Worm (Caenorhabditis elegans) whole organism, young adult: ENCODE results near the gene Y26G10.5.

ENCODE experiments used
- B0019.2 ChIP-seq: fragments of 200-800 bp; sonication (Bioruptor generic); conservative IDR thresholded peaks from 2 replicates; pipeline ENCODE4 v1.3.6; 2022; ENCODE audit warnings: missing genetic modification reagents, missing genetic modification characterization, missing compliant biosample characterization
- attf-5 ChIP-seq: fragments of 200-800 bp; sonication (Bioruptor generic); optimal IDR thresholded peaks from 2 replicates; lab custom pipeline; 2018; ENCODE audit warnings: mild to moderate bottlenecking, missing genetic modification characterization, missing compliant biosample characterization
- die-1 ChIP-seq: sonication (generic microtip); optimal IDR thresholded peaks from 2 replicates; lab custom pipeline; 2016; ENCODE audit warnings: missing genotype, mild to moderate bottlenecking, missing genetic modification characterization, missing compliant biosample characterization
- hlh-12 ChIP-seq: sonication (generic microtip); optimal IDR thresholded peaks from 2 replicates; lab custom pipeline; 2016; ENCODE audit warnings: missing genetic modification characterization, missing compliant biosample characterization
- unc-62 ChIP-seq: fragments of 150-350 bp; optimal IDR thresholded peaks from 2 replicates; lab custom pipeline; 2014; ENCODE audit warnings: missing biosample characterization, missing genetic modification reagents, missing genetic modification characterization
- ztf-6 ChIP-seq: fragments of 200-800 bp; sonication (Bioruptor generic); IDR thresholded peaks from 2 replicates; pipeline ENCODE4 v1.3.6; 2022; ENCODE audit warnings: missing genetic modification reagents, missing genetic modification characterization, missing compliant biosample characterization

DNA sequence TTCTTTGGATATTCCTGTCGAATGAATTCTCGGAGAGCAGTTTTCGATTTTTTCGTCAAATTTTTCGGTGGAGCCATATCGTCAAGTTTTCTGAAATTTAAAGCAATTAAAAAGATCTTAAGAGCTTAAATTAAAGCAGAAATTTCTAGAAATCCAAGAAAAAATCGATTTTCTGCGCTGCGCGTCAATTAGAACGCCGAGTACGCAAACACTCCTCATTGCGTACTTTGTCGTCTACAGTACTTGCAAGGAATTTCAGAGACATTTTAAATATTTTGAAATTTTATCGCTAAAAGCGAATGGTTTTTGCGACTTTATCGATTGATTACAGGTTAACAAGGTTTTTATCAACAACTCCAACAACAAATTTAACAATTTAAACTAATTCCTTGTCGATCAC lies 45.4 kb downstream of the Y26G10.5 start:
- TF ChIP-seq attf-5 (GFP tag; lab: Kevin White, UChicago) (no peak), ztf-6 (GFP tag; lab: Robert Waterston, UW) (no peak), unc-62 (GFP tag; lab: Kevin White, UChicago) (no peak), die-1 (no peak), hlh-12 (tag; lab: Kevin White, UChicago) (no peak), B0019.2 (no peak)
